Worm (Caenorhabditis elegans): ENCODE results near the gene C18H7.12.

Gene C18H7.12

DNA sequence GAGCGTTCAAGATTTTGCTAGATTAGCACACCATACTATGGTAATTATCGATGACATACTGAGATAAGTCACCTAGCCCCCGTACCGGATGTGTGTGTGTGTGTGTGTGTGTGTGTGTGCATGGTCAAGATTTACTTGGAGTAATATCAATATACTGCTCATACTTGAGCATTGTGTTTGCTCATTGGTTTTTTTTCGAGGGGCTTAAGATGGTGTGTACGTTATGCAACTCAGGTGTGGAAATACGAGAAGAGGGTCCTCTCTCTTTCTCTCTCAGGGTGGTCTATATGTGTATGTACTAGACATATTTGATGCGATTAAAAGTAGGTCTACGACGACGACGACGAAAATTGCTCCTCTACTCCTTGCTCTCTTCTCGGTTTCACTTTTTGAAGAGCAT lies 27.3 kb downstream of the C18H7.12 start:
- TF ChIP-seq nhr-237 (tag; optimal IDR thresholded peaks at IDR 0.05) (no peak), unc-62 (GFP tag; optimal IDR thresholded peaks at IDR 0.05 in 1 of 2) (peak in 1 of 2 experiments; percentile 76), unc-62 (tag; optimal IDR thresholded peaks at IDR 0.05) (no peak), Y48G9A.11 (GFP tag; IDR thresholded peaks at IDR 0.05) (no peak)

DNA sequence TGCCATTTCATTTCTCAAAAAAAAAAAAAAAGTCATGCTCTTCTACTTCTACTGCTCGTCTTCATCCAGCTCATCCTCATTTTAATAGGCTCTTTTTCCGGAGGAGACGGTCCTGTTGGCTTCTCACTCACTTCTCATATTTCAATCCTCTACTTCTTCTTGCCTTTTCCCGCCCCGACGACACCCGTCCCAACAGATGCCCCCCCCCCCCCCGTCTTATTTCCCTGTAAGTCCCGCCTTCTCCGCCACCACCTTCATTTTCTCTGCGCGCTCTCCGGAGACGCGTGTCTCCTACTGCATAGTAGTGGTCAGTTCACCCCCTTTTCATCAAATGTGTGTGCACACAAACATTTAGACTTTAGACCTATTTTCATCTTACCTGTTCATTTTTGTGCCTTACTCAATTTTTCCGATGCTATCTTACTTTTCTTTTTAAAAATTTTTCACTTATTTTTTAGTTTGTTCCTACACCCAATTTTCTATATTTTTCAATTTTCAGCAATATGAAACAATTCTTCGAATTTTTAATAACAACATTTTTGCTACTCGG lies 28.8 kb downstream of the C18H7.12 start, which contains the start of gene efn-4:
Gene efn-4 (plus strand): TSS at position 500 of the 550 bp plus-strand sequence.
- TF ChIP-seq ceh-82 (tag; optimal IDR thresholded peaks at IDR 0.05): no peak
- peak; percentile 69 for TF ChIP-seq set-16 (GFP tag; IDR thresholded peaks at IDR 0.05)
- no peak for TF ChIP-seq nhr-42 (GFP tag; IDR thresholded peaks at IDR 0.05)
- TF ChIP-seq php-3 (GFP tag; IDR thresholded peaks at IDR 0.05): no peak
- no peak for TF ChIP-seq madf-9 (GFP tag; conservative IDR thresholded peaks at IDR 0.05)

DNA sequence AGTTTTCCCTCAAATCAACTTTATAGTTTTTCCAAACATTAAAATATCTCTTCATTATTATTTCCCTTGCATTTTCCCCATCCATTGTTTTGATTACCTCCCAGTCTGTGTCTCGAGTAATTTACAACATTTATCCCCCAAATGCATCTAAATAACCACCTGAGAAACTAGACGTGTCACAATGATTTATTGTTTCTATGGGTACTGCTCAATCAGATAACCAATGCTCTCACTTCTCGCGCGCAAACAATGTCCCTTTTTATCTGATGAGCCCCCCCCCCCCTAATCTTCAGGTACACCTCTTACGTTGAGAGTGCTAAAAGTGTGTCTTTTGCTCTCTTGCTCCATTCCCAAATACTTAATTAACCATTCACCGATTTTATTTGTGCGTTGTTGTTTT lies 33.6 kb downstream of the C18H7.12 start:
- TF ChIP-seq lir-3 (tag; optimal IDR thresholded peaks at IDR 0.05) (no peak), unc-62 (GFP tag; optimal IDR thresholded peaks at IDR 0.05 in 1 of 2) (peak in 1 of 2 experiments; percentile 23), unc-62 (tag; optimal IDR thresholded peaks at IDR 0.05) (no peak)

ce11 chrIV:551923-552322 lies 35.7 kb downstream of the C18H7.12 start:
- TF ChIP-seq mdl-1 (tag; optimal IDR thresholded peaks at IDR 0.05): no peak
- TF ChIP-seq dpl-1 (GFP tag; optimal IDR thresholded peaks at IDR 0.05): no peak
- TF ChIP-seq mxl-3 (GFP tag; optimal IDR thresholded peaks at IDR 0.05): peak; percentile 46
- no peak for TF ChIP-seq nhr-25 (tag; optimal IDR thresholded peaks at IDR 0.05; ENCODE audit: borderline replicate concordance, insufficient read depth)
- peak; percentile 91 for TF ChIP-seq tra-1 (GFP tag; IDR thresholded peaks at IDR 0.05)
- peak; percentile 32 for TF ChIP-seq nhr-48 (tag; optimal IDR thresholded peaks at IDR 0.05)
- TF ChIP-seq daf-16 (GFP tag; optimal IDR thresholded peaks at IDR 0.05): peak in 1 of 2 experiments; percentile 70
- TF ChIP-seq daf-16 (tag; optimal IDR thresholded peaks at IDR 0.05): peak; percentile 83
- no peak for TF ChIP-seq ceh-62 (tag; optimal IDR thresholded peaks at IDR 0.05)
- peak in 1 of 2 experiments; percentile 31 for TF ChIP-seq unc-62 (GFP tag; optimal IDR thresholded peaks at IDR 0.05 in 1 of 2)
- TF ChIP-seq unc-62 (tag; optimal IDR thresholded peaks at IDR 0.05): no peak
- no peak for TF ChIP-seq ama-1 (optimal IDR thresholded peaks at IDR 0.05)
- TF ChIP-seq lin-1 (GFP tag; IDR thresholded peaks at IDR 0.05): peak; percentile 90
- TF ChIP-seq ces-1 (GFP tag; optimal IDR thresholded peaks at IDR 0.05): no peak
- TF ChIP-seq arid-1 (GFP tag; conservative IDR thresholded peaks at IDR 0.05): no peak
- peak; percentile 91 for TF ChIP-seq dmd-6 (GFP tag; IDR thresholded peaks at IDR 0.05)
- TF ChIP-seq snpc-1.2 (GFP tag; IDR thresholded peaks at IDR 0.05): no peak
- peak; percentile 59 for TF ChIP-seq pqm-1 (tag; optimal IDR thresholded peaks at IDR 0.05)
- TF ChIP-seq ceh-20 (GFP tag; IDR thresholded peaks at IDR 0.05): 0 out of 2 replicates have a peak, but pooled peaks have one; percentile 40
- TF ChIP-seq hlh-11 (tag; optimal IDR thresholded peaks at IDR 0.05): no peak

DNA sequence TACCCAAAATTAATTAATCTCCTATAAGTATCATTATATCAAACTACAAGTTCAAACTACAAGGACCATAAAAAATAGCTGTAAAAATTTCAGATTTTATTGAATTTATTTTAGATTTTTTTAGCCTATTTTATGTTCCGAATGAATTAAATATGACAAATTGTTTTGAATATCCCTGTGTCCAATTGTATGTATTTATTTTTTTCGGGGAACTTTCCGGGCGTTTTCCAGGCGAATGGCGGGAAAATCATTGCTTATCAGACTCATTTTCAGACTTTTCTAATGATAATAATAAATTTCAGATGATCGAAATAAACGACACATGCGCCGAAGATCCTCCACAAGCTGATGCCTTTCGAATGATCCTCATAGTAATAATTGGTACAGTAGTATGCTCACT lies 39.6 kb downstream of the C18H7.12 start, which contains the start of gene F56A11.4:
Gene F56A11.4 (plus strand): TSS at position 301 of the 400 bp plus-strand sequence.
- no peak for TF ChIP-seq unc-39 (tag; optimal IDR thresholded peaks at IDR 0.05)

DNA sequence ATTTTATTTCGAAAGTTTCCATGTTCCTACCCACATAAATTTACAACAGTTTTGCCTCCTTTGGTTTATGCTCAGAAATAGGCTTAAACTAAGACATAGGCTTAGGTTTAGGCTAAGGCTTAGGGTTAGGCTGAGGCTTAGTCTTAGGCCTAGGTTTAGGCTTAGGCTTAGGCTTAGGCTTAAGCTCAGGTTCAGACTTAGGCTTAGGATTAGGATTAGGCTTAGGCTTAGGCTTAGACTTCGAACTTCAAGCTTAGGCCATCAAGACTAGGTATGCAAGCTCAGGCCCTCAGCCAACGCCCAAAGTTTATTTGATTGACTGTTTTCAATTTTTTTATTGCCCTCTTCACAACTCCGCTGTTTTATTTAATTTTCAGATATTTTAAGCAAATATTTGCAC lies 41.8 kb downstream of the C18H7.12 start:
- no peak for TF ChIP-seq nhr-237 (tag; optimal IDR thresholded peaks at IDR 0.05)
- TF ChIP-seq cey-2 (tag; optimal IDR thresholded peaks at IDR 0.05; ENCODE audit: borderline replicate concordance, insufficient read depth): no peak
- no peak for TF ChIP-seq gei-8 (GFP tag; optimal IDR thresholded peaks at IDR 0.05)
- no peak for TF ChIP-seq F26F4.8 (GFP tag; conservative IDR thresholded peaks at IDR 0.05)
- no peak for TF ChIP-seq rbr-2 (tag; optimal IDR thresholded peaks at IDR 0.05)
- TF ChIP-seq dve-1 (tag; optimal IDR thresholded peaks at IDR 0.05; ENCODE audit: insufficient read depth): no peak
- TF ChIP-seq snpc-1.2 (GFP tag; IDR thresholded peaks at IDR 0.05): no peak
- TF ChIP-seq ZK546.5 (tag; optimal IDR thresholded peaks at IDR 0.05): no peak
- no peak for TF ChIP-seq hif-1 (tag; optimal IDR thresholded peaks at IDR 0.05)
- no peak for TF ChIP-seq Y105C5A.15 (GFP tag; IDR thresholded peaks at IDR 0.05)
- no peak for TF ChIP-seq ztf-7 (tag; optimal IDR thresholded peaks at IDR 0.05)
- TF ChIP-seq ceh-82 (tag; optimal IDR thresholded peaks at IDR 0.05): no peak
- TF ChIP-seq spr-1 (tag; optimal IDR thresholded peaks at IDR 0.05): no peak
- no peak for TF ChIP-seq dpl-1 (GFP tag; optimal IDR thresholded peaks at IDR 0.05)
- no peak for TF ChIP-seq hmg-1.1 (GFP tag; IDR thresholded peaks at IDR 0.05)
- no peak for TF ChIP-seq lim-7 (GFP tag; IDR thresholded peaks at IDR 0.05)
